Fruit fly (Drosophila melanogaster): ENCODE data around the gene Ugt301D1.

dm6 chr2L:18481746-18482145 is 27.6 kb upstream of the Ugt301D1 start:
- TF ChIP-seq usp (GFP tag; optimal IDR thresholded peaks at IDR 0.05) (no peak), EcR (GFP tag; optimal IDR thresholded peaks at IDR 0.05) (no peak), pan (optimal IDR thresholded peaks at IDR 0.05) (no peak), CG8478 (optimal IDR thresholded peaks at IDR 0.05) (no peak), psq (optimal IDR thresholded peaks at IDR 0.05) (no peak), Dll (optimal IDR thresholded peaks at IDR 0.05) (no peak)

Measured in whole organism.